Fruit fly (Drosophila melanogaster): Measurements from ENCODE around the gene boss.

boss gene

dm6 chr3R:26010628-26011027 is 48.8 kb downstream of the boss start (continued):
- TF ChIP-seq Jarid2 (GFP tag; optimal IDR thresholded peaks at IDR 0.05) (peak; percentile 67), chm (GFP tag; IDR thresholded peaks at IDR 0.05) (peak; percentile 27; the same call in 1 of the 2 replicates), row (GFP tag; IDR thresholded peaks at IDR 0.05) (no peak), Neu2 (GFP tag; optimal IDR thresholded peaks at IDR 0.05; ENCODE audit: borderline replicate concordance) (no peak), wdn (GFP tag; IDR thresholded peaks at IDR 0.05) (no peak), CG43689 (GFP tag; IDR thresholded peaks at IDR 0.05) (no peak), YL-1 (GFP tag; optimal IDR thresholded peaks at IDR 0.05) (no peak), rib (GFP tag; IDR thresholded peaks at IDR 0.05) (no peak), D (optimal IDR thresholded peaks at IDR 0.05) (no peak), D (GFP tag; optimal IDR thresholded peaks at IDR 0.05) (no peak), ro (GFP tag; IDR thresholded peaks at IDR 0.05) (no peak), jing (GFP tag; optimal IDR thresholded peaks at IDR 0.05) (no peak), CG16779 (GFP tag; IDR thresholded peaks at IDR 0.05) (no peak), chn (GFP tag; optimal IDR thresholded peaks at IDR 0.05) (peak; percentile 49), CG9727 (GFP tag; optimal IDR thresholded peaks at IDR 0.05) (no peak), CG9876 (GFP tag; optimal IDR thresholded peaks at IDR 0.05) (peak; percentile 17), zen2 (GFP tag; IDR thresholded peaks at IDR 0.05; ENCODE audit: partially characterized antibody) (no peak), gt (GFP tag; IDR thresholded peaks at IDR 0.05) (no peak), gro (GFP tag; optimal IDR thresholded peaks at IDR 0.05) (no peak), chif (GFP tag; optimal IDR thresholded peaks at IDR 0.05) (no peak), CG11723 (GFP tag; optimal IDR thresholded peaks at IDR 0.05) (no peak), CG5180 (GFP tag; optimal IDR thresholded peaks at IDR 0.05) (peak; percentile 43), sisA (GFP tag; IDR thresholded peaks at IDR 0.05) (no peak), CG2678 (tag; optimal IDR thresholded peaks at IDR 0.05) (no peak), kah (GFP tag; optimal IDR thresholded peaks at IDR 0.05) (no peak), br (optimal IDR thresholded peaks at IDR 0.05) (no peak), fru (optimal IDR thresholded peaks at IDR 0.05) (no peak), tup (GFP tag; optimal IDR thresholded peaks at IDR 0.05) (no peak), CG10979 (tag; optimal IDR thresholded peaks at IDR 0.05) (no peak), sim (GFP tag; IDR thresholded peaks at IDR 0.05) (no peak), CG7745 (tag; optimal IDR thresholded peaks at IDR 0.05) (peak; percentile 15), tll (GFP tag; optimal IDR thresholded peaks at IDR 0.05) (peak in 1 of 2 experiments; percentile 71), bab2 (GFP tag; optimal IDR thresholded peaks at IDR 0.05) (no peak), cad (GFP tag; optimal IDR thresholded peaks at IDR 0.05) (peak; percentile 37), nom (GFP tag; optimal IDR thresholded peaks at IDR 0.05) (peak; percentile 18), salm (tag; optimal IDR thresholded peaks at IDR 0.05) (no peak), H15 (GFP tag; IDR thresholded peaks at IDR 0.05) (no peak), vvl (GFP tag; IDR thresholded peaks at IDR 0.05) (peak; percentile 19; the same call in 1 of the 2 replicates), Gug (GFP tag; IDR thresholded peaks at IDR 0.05) (no peak), odd (GFP tag; optimal IDR thresholded peaks at IDR 0.05) (peak; percentile 14), ttk (GFP tag; IDR thresholded peaks at IDR 0.05) (no peak), pzg (GFP tag; optimal IDR thresholded peaks at IDR 0.05) (no peak), bsh (GFP tag; optimal IDR thresholded peaks at IDR 0.05) (no peak), Nf-YA (GFP tag; IDR thresholded peaks at IDR 0.05) (no peak), CrebB (tag; optimal IDR thresholded peaks at IDR 0.05) (no peak), CG2712 (tag; optimal IDR thresholded peaks at IDR 0.05) (peak; percentile 5), Med (GFP tag) (peak; percentile 62), Blimp-1 (GFP tag; optimal IDR thresholded peaks at IDR 0.05) (no peak), sna (GFP tag; IDR thresholded peaks at IDR 0.05; ENCODE audit: partially characterized antibody) (no peak), CG33557 (GFP tag; optimal IDR thresholded peaks at IDR 0.05) (peak; percentile 24), ken (GFP tag; IDR thresholded peaks at IDR 0.05) (0 out of 3 replicates have a peak, but pooled peaks have one; percentile 33), CG11696 (GFP tag; IDR thresholded peaks at IDR 0.05) (no peak)
